Worm (Caenorhabditis elegans): ENCODE measurements around the gene gfat-1.

Gene gfat-1

ce11 chrII:11588304-11588703, 6.9 kb downstream of the gfat-1 start:
- TF ChIP-seq hrde-1 (tag; optimal IDR thresholded peaks at IDR 0.05; ENCODE audit: borderline replicate concordance) (no peak), madf-3 (GFP tag; IDR thresholded peaks at IDR 0.05) (0 out of 2 replicates have a peak, but pooled peaks have one; percentile 34)

DNA sequence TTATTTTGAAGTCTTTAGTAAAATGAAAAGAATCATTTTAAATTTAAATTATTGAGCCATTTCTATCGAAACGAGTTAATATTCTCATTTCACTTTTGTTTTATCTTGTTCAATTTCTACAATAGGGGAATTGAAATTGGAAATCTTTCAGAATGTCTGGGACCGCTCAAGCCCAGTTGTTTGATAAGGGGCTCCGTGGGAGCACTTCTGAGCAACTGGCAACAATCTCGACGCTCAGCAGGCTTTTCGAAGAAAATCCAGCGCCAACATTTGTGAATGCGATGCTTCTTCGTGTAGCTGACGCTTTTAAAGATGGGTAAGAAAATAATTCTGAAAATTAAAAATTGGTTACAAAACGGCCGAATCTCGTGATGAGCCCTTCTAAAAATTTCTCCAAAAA, 12.5 kb downstream of the gfat-1 start, which contains the start of gene ints-7:
ints-7 (plus strand) TSS at position 152 of the 400 bp plus-strand sequence.
- TF ChIP-seq madf-6 (GFP tag; IDR thresholded peaks at IDR 0.05) (peak; percentile 40; the same call in 1 of the 2 replicates), gei-17 (GFP tag; optimal IDR thresholded peaks at IDR 0.05) (no peak), F49E8.2 (tag; optimal IDR thresholded peaks at IDR 0.05; ENCODE audit: insufficient read depth) (no peak), F39B2.1 (GFP tag; IDR thresholded peaks at IDR 0.05) (no peak), madf-3 (GFP tag; IDR thresholded peaks at IDR 0.05) (0 out of 2 replicates have a peak, but pooled peaks have one; percentile 56), pbrm-1 (GFP tag; IDR thresholded peaks at IDR 0.05) (no peak), B0336.3 (GFP tag; IDR thresholded peaks at IDR 0.05) (peak; percentile 47; the same call in 1 of the 2 replicates), D2030.7 (GFP tag; IDR thresholded peaks at IDR 0.05) (no peak), nfyb-1 (GFP tag; IDR thresholded peaks at IDR 0.05) (no peak), him-1 (tag; optimal IDR thresholded peaks at IDR 0.05) (no peak), F52B5.7 (tag; optimal IDR thresholded peaks at IDR 0.05) (peak; percentile 9), tbp1 (GFP tag; optimal IDR thresholded peaks at IDR 0.05) (no peak), xnd-1 (tag; optimal IDR thresholded peaks at IDR 0.05) (peak; percentile 7), ztf-3 (GFP tag; optimal IDR thresholded peaks at IDR 0.05) (no peak), hrde-1 (tag; optimal IDR thresholded peaks at IDR 0.05; ENCODE audit: borderline replicate concordance) (peak; percentile 64), C17E4.6 (GFP tag; IDR thresholded peaks at IDR 0.05) (0 out of 2 replicates have a peak, but pooled peaks have one; percentile 31), hsf-1 (GFP tag; IDR thresholded peaks at IDR 0.05) (0 out of 2 replicates have a peak, but pooled peaks have one; percentile 42), ekl-4 (GFP tag; IDR thresholded peaks at IDR 0.05) (peak; percentile 49; the same call in 1 of the 2 replicates), snpc-1.3 (tag; optimal IDR thresholded peaks at IDR 0.05; ENCODE audit: insufficient read depth) (peak; percentile 4)

DNA sequence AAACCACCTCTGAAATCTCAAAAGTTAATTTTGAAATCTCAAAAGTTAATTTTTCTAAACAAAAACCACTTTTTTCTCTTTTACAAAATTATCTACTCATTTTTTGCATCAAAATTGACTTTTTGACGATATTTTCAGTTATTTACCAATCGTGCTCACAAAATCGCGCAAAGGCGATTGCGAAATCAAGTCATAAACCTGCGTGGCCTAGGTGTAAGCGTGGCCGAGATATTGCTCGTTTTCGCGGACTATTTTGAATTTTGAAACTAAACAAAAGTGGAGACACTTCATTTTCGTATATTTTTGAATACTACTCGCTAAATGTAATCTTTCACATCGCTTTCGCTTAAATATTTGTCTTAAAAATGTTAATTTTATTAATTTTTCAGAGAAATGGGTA, 16.9 kb downstream of the gfat-1 start, which contains the start of gene smc-6:
smc-6 (plus strand) TSS at position 390 of the 400 bp plus-strand sequence.
- TF ChIP-seq cebp-1 (GFP tag; IDR thresholded peaks at IDR 0.05), result peak; percentile 96
- peak; percentile 99 for TF ChIP-seq cebp-1 (tag; optimal IDR thresholded peaks at IDR 0.05)
- TF ChIP-seq nfyb-1 (GFP tag; IDR thresholded peaks at IDR 0.05), result no peak
- TF ChIP-seq ZK185.1 (tag; optimal IDR thresholded peaks at IDR 0.05; ENCODE audit: poor library complexity, severe bottlenecking), result no peak
- no peak for TF ChIP-seq dpff-1 (tag; optimal IDR thresholded peaks at IDR 0.05)
- no peak for TF ChIP-seq F57A8.1 (GFP tag; optimal IDR thresholded peaks at IDR 0.05)
- TF ChIP-seq T07F8.4 (tag; optimal IDR thresholded peaks at IDR 0.05), result no peak
- no peak for TF ChIP-seq snpc-3.4 (tag; optimal IDR thresholded peaks at IDR 0.05)
- TF ChIP-seq snpc-1.3 (tag; optimal IDR thresholded peaks at IDR 0.05; ENCODE audit: insufficient read depth), result no peak
- no peak for TF ChIP-seq ztf-18 (tag; optimal IDR thresholded peaks at IDR 0.05)
- TF ChIP-seq pbrm-1 (GFP tag; IDR thresholded peaks at IDR 0.05), result no peak
- TF ChIP-seq nhr-80 (tag; optimal IDR thresholded peaks at IDR 0.05), result peak; percentile 28
- TF ChIP-seq C06A6.2 (GFP tag; conservative IDR thresholded peaks at IDR 0.05), result no peak
- TF ChIP-seq bed-2 (GFP tag; IDR thresholded peaks at IDR 0.05), result no peak
- no peak for TF ChIP-seq ceh-79 (tag; optimal IDR thresholded peaks at IDR 0.05)
- TF ChIP-seq attf-5 (GFP tag; optimal IDR thresholded peaks at IDR 0.05), result peak; percentile 77
- no peak for TF ChIP-seq mxl-1 (tag; optimal IDR thresholded peaks at IDR 0.05)

DNA sequence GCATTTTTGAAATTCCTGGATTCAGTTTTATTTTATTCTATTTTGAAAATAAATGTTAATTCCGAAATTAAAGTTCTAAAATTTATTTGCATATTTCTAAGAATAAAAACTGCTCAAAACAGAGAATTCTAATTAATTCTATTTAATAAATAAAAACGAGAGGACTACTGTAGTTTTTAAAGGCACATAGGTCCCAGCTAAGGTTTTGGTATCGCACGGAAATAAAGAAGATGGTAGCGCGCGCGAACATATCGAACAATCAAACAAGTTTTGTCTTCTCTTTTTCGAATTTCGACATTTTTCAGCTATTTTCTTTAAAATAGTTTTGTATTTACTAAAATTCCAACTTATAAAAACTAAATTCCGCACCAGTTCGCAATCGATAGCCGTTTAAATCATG, 17.4 kb downstream of the gfat-1 start:
- TF ChIP-seq F57C9.4 (tag; optimal IDR thresholded peaks at IDR 0.05) (no peak), tbp1 (GFP tag; optimal IDR thresholded peaks at IDR 0.05) (peak; percentile 60), ceh-40 (GFP tag; IDR thresholded peaks at IDR 0.05) (no peak), die-1 (tag; optimal IDR thresholded peaks at IDR 0.05) (no peak), snpc-3.4 (tag; optimal IDR thresholded peaks at IDR 0.05) (peak; percentile 47), him-1 (tag; optimal IDR thresholded peaks at IDR 0.05) (peak; percentile 37), athp-1 (tag; optimal IDR thresholded peaks at IDR 0.05) (peak; percentile 13), B0336.3 (GFP tag; IDR thresholded peaks at IDR 0.05) (0 out of 2 replicates have a peak, but pooled peaks have one; percentile 55), ceh-27 (GFP tag; optimal IDR thresholded peaks at IDR 0.05) (no peak), F33H1.4 (GFP tag; IDR thresholded peaks at IDR 0.05) (peak; percentile 96), efl-1 (GFP tag; optimal IDR thresholded peaks at IDR 0.05) (peak; percentile 97), let-607 (tag; optimal IDR thresholded peaks at IDR 0.05) (no peak), pbrm-1 (GFP tag; IDR thresholded peaks at IDR 0.05) (0 out of 2 replicates have a peak, but pooled peaks have one; percentile 21), hmg-1.2 (GFP tag; IDR thresholded peaks at IDR 0.05) (peak; percentile 45; the same call in 1 of the 2 replicates), D2030.7 (GFP tag; IDR thresholded peaks at IDR 0.05) (peak; percentile 94), hlh-26 (GFP tag; conservative IDR thresholded peaks at IDR 0.05) (no peak)

All from whole organism, young adult.